Worm (Caenorhabditis elegans) whole organism, L2 larva: ENCODE results near the gene K01G12.3.

Experiments
- C34F6.9 ChIP-seq: fragments of 150-350 bp; optimal IDR thresholded peaks from 2 replicates; lab custom pipeline; 2014; ENCODE audit warnings: missing biosample characterization, missing genetic modification characterization
- Y55F3AM.14 ChIP-seq: fragments of 200-800 bp; sonication (Bioruptor generic); optimal IDR thresholded peaks from 2 replicates; lab custom pipeline; 2018; ENCODE audit warnings: mild to moderate bottlenecking, missing genetic modification characterization, missing compliant biosample characterization
- ZK546.5 ChIP-seq: sonication (generic microtip); optimal IDR thresholded peaks from 2 replicates; lab custom pipeline; 2017; ENCODE audit warnings: missing biosample characterization, missing genetic modification characterization
- alr-1 ChIP-seq: fragments of 150-350 bp; optimal IDR thresholded peaks from 2 replicates; lab custom pipeline; 2014; ENCODE audit warnings: missing biosample characterization, missing genetic modification characterization
- aly-2 ChIP-seq: fragments of 150-350 bp; optimal IDR thresholded peaks from 2 replicates; lab custom pipeline; 2014; ENCODE audit warnings: missing biosample characterization, missing genetic modification characterization
- blmp-1 ChIP-seq: sonication (generic microtip); optimal IDR thresholded peaks from 2 replicates; lab custom pipeline; 2017; ENCODE audit warnings: missing genetic modification characterization, mild to moderate bottlenecking, missing compliant biosample characterization, antibody characterized with exemption, moderate library complexity; ENCODE audit not compliant: insufficient read depth
- ceh-16 ChIP-seq: fragments of 150-350 bp; optimal IDR thresholded peaks from 2 replicates; lab custom pipeline; 2014; ENCODE audit warnings: missing biosample characterization, missing genetic modification characterization
- ceh-82 ChIP-seq: fragments of 150-350 bp; optimal IDR thresholded peaks from 2 replicates; lab custom pipeline; 2014; ENCODE audit warnings: missing biosample characterization, missing genetic modification characterization
- dmd-4 ChIP-seq: sonication (generic microtip); optimal IDR thresholded peaks from 2 replicates; lab custom pipeline; 2017; ENCODE audit warnings: missing biosample characterization, missing genetic modification characterization
- egl-27 ChIP-seq: sonication (generic microtip); optimal IDR thresholded peaks from 3 replicates; lab custom pipeline; 2017; ENCODE audit warnings: missing biosample characterization, missing genetic modification reagents, missing genetic modification characterization
- elt-1 ChIP-seq: fragments of 150-350 bp; optimal IDR thresholded peaks from 2 replicates; lab custom pipeline; 2014; ENCODE audit warnings: missing biosample characterization, missing genetic modification characterization
- fos-1 ChIP-seq: fragments of 150-350 bp; optimal IDR thresholded peaks from 2 replicates; lab custom pipeline; 2014; ENCODE audit warnings: missing biosample characterization, missing genetic modification characterization
- gmeb-1 ChIP-seq: fragments of 150-350 bp; optimal IDR thresholded peaks from 2 replicates; lab custom pipeline; 2014; ENCODE audit warnings: missing biosample characterization, missing genetic modification characterization
- lin-13 ChIP-seq: fragments of 150-350 bp; optimal IDR thresholded peaks from 2 replicates; lab custom pipeline; 2014; ENCODE audit warnings: missing biosample characterization, missing genetic modification reagents, missing genetic modification characterization
- lin-39 ChIP-seq: fragments of 150-350 bp; optimal IDR thresholded peaks from 2 replicates; lab custom pipeline; 2014; ENCODE audit warnings: missing biosample characterization, missing genetic modification reagents, missing genetic modification characterization
- lsy-2 ChIP-seq, 2 experiments: fragments of 150-350 bp in 1 of 2; sonication (generic microtip) in 1 of 2; optimal IDR thresholded peaks; 2 replicates each; lab custom pipeline; 2014 to 2017; ENCODE audit warnings: missing biosample characterization in 2 of 2, missing genetic modification characterization in 2 of 2
- mbf-1 ChIP-seq: sonication (generic microtip); optimal IDR thresholded peaks from 2 replicates; lab custom pipeline; 2017; ENCODE audit warnings: missing biosample characterization, missing genetic modification characterization
- mdl-1 ChIP-seq, 2 experiments: fragments of 150-350 bp in 1 of 2; sonication (generic microtip) in 1 of 2; optimal IDR thresholded peaks; 2 replicates each; lab custom pipeline; 2017; ENCODE audit warnings: missing biosample characterization in 2 of 2, missing genetic modification characterization in 2 of 2
- nhr-10 ChIP-seq: sonication (generic microtip); optimal IDR thresholded peaks from 2 replicates; lab custom pipeline; 2017; ENCODE audit warnings: missing biosample characterization, missing genetic modification characterization
- nhr-11 ChIP-seq: fragments of 150-350 bp; optimal IDR thresholded peaks from 2 replicates; lab custom pipeline; 2014; ENCODE audit warnings: missing biosample characterization, missing genetic modification characterization
- nhr-12 ChIP-seq: fragments of 150-350 bp; optimal IDR thresholded peaks from 2 replicates; lab custom pipeline; 2014; ENCODE audit warnings: missing biosample characterization, missing genetic modification characterization
- nhr-129 ChIP-seq: fragments of 150-350 bp; optimal IDR thresholded peaks from 2 replicates; lab custom pipeline; 2014; ENCODE audit warnings: missing biosample characterization, missing genetic modification characterization
- nhr-21 ChIP-seq: fragments of 150-350 bp; optimal IDR thresholded peaks from 2 replicates; lab custom pipeline; 2014; ENCODE audit warnings: missing biosample characterization, missing genetic modification characterization
- nhr-23 ChIP-seq: fragments of 150-350 bp; optimal IDR thresholded peaks from 2 replicates; lab custom pipeline; 2014; ENCODE audit warnings: missing biosample characterization, missing genetic modification reagents, missing genetic modification characterization
- nhr-237 ChIP-seq: fragments of 150-350 bp; optimal IDR thresholded peaks from 2 replicates; lab custom pipeline; 2014; ENCODE audit warnings: missing biosample characterization, missing genetic modification characterization
- nhr-25 ChIP-seq: fragments of 150-350 bp; sonication (generic microtip); optimal IDR thresholded peaks from 3 replicates; lab custom pipeline; 2014; ENCODE audit warnings: missing biosample characterization, missing genetic modification characterization
- nhr-6 ChIP-seq: fragments of 150-350 bp; optimal IDR thresholded peaks from 2 replicates; lab custom pipeline; 2014; ENCODE audit warnings: missing biosample characterization, missing genetic modification characterization
- nhr-77 ChIP-seq: fragments of 150-350 bp; optimal IDR thresholded peaks from 2 replicates; lab custom pipeline; 2014; ENCODE audit warnings: missing biosample characterization, missing genetic modification characterization
- peb-1 ChIP-seq: fragments of 150-350 bp; optimal IDR thresholded peaks from 2 replicates; lab custom pipeline; 2014; ENCODE audit warnings: missing biosample characterization, missing genetic modification characterization
- sem-4 ChIP-seq: fragments of 150-350 bp; optimal IDR thresholded peaks from 2 replicates; lab custom pipeline; 2014; ENCODE audit warnings: missing biosample characterization, missing genetic modification reagents, missing genetic modification characterization
- skn-1 ChIP-seq: sonication (generic microtip); optimal IDR thresholded peaks from 2 replicates; lab custom pipeline; 2017; ENCODE audit warnings: missing biosample characterization, missing genetic modification characterization
- sma-3 ChIP-seq: sonication (generic microtip); optimal IDR thresholded peaks from 2 replicates; lab custom pipeline; 2016; ENCODE audit warnings: missing genetic modification reagents, missing genetic modification characterization, missing compliant biosample characterization
- sma-9 ChIP-seq, 2 experiments: fragments of 150-350 bp in 1 of 2; sonication (generic microtip) in 1 of 2; optimal IDR thresholded peaks; 2 replicates each; lab custom pipeline; 2014 to 2016; ENCODE audit warnings: missing genetic modification characterization in 2 of 2, mild to moderate bottlenecking in 1 of 2, missing biosample characterization in 1 of 2, missing compliant biosample characterization in 1 of 2, missing genetic modification reagents in 1 of 2, moderate library complexity in 1 of 2
- unc-39 ChIP-seq: fragments of 150-350 bp; optimal IDR thresholded peaks from 2 replicates; lab custom pipeline; 2014; ENCODE audit warnings: missing biosample characterization, missing genetic modification characterization
- unc-62 ChIP-seq: fragments of 150-350 bp; optimal IDR thresholded peaks from 2 replicates; lab custom pipeline; 2014; ENCODE audit warnings: missing biosample characterization, missing genetic modification reagents, missing genetic modification characterization
- ztf-1 ChIP-seq: fragments of 200-800 bp; sonication (Bioruptor generic); conservative IDR thresholded peaks from 2 replicates; pipeline ENCODE4 v1.3.6; 2022; ENCODE audit warnings: missing genetic modification characterization, missing compliant biosample characterization
- ztf-11 ChIP-seq: sonication (generic microtip); optimal IDR thresholded peaks from 2 replicates; lab custom pipeline; 2017; ENCODE audit warnings: missing biosample characterization, missing genetic modification characterization
- ztf-4 ChIP-seq: fragments of 150-350 bp; optimal IDR thresholded peaks from 2 replicates; lab custom pipeline; 2014; ENCODE audit warnings: missing biosample characterization, missing genetic modification characterization

K01G12.3 gene

ce11 chrIV:14186264-14186663, 7.0 kb upstream of the K01G12.3 start:
- TF ChIP-seq lin-13 = no peak
- TF ChIP-seq ceh-82 = no peak
- TF ChIP-seq aly-2 = no peak
- no peak for TF ChIP-seq blmp-1
- no peak for TF ChIP-seq lsy-2 (tag; optimal IDR thresholded peaks at IDR 0.05; lab: Kevin White, UChicago)
- TF ChIP-seq nhr-25 = no peak
- no peak for TF ChIP-seq dmd-4 (tag; lab: Kevin White, UChicago)
- TF ChIP-seq mdl-1 (tag; optimal IDR thresholded peaks at IDR 0.05; lab: Kevin White, UChicago) = no peak
- no peak for TF ChIP-seq sma-3
- no peak for TF ChIP-seq fos-1 (tag; lab: Kevin White, UChicago)
- no peak for TF ChIP-seq unc-62 (GFP tag; lab: Kevin White, UChicago)
- no peak for TF ChIP-seq sem-4 (tag; lab: Kevin White, UChicago)
- no peak for TF ChIP-seq nhr-23 (tag; lab: Kevin White, UChicago)
- TF ChIP-seq Y55F3AM.14 (GFP tag; lab: Kevin White, UChicago) = no peak
- TF ChIP-seq nhr-129 (tag; lab: Kevin White, UChicago) = no peak
- no peak for TF ChIP-seq nhr-10 (tag; lab: Kevin White, UChicago)
- TF ChIP-seq nhr-11 = no peak
- TF ChIP-seq alr-1 (tag; lab: Kevin White, UChicago) = no peak
- TF ChIP-seq elt-1 (tag; lab: Kevin White, UChicago) = no peak
- no peak for TF ChIP-seq nhr-21

DNA sequence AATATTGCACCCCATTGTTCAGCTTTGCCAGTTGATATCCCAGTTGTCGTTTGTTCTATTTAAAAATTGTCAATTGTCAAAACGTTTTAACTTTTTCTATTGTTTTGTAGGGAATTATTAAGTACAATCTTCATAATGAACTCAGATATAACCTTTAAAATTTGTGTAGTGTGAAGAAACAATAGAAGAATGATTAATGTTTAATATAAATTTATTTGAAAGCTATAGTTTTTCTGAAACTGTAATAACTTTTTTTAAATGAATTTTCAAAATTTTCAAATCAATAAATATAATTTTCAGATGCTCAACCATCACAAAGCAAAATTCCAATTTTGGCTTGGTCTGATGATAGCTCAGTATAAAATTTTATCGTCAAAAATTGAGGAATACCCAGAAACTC, 1.4 kb upstream of the K01G12.3 start, which contains the start of gene K01G12.22:
K01G12.22 (plus strand) TSS at position 301 of the 400 bp plus-strand sequence.
- TF ChIP-seq ceh-16 (tag; lab: Kevin White, UChicago) (no peak), nhr-6 (tag; lab: Kevin White, UChicago) (no peak), unc-62 (GFP tag; lab: Kevin White, UChicago) (no peak), nhr-77 (no peak), dmd-4 (tag; lab: Kevin White, UChicago) (no peak), C34F6.9 (tag; lab: Kevin White, UChicago) (no peak), skn-1 (tag; lab: Kevin White, UChicago) (no peak), ztf-4 (tag; lab: Kevin White, UChicago) (no peak), ZK546.5 (tag; lab: Kevin White, UChicago) (no peak), ceh-82 (no peak)
- TF ChIP-seq, all 48 proteins: peak for 0

DNA sequence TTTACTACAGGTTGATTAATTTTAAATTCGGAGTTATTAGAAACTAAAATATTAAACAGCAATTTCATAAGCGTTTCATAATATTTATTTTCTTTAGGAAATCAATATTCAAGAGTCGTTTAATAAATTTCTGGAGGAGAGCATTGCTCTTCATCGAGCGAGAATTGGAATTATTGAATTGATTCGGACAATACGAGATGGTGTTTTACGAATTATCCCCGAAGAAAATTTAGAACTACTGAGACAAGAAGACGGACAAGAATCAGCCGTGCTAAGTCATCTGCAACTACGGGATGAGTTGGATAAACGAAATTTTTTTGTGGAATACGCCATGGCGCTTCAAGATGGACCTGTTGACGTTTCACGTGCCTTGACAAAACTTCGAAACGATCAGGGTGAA, 1.0 kb downstream of the K01G12.3 start:
- TF ChIP-seq nhr-6 (tag; lab: Kevin White, UChicago) = no peak
- TF ChIP-seq unc-39 (tag; lab: Kevin White, UChicago) = no peak
- TF ChIP-seq alr-1 (tag; lab: Kevin White, UChicago) = no peak
- TF ChIP-seq nhr-129 (tag; lab: Kevin White, UChicago) = no peak
- TF ChIP-seq ztf-1 (GFP tag; lab: Robert Waterston, UW) = no peak
- no peak for TF ChIP-seq Y55F3AM.14 (GFP tag; lab: Kevin White, UChicago)
- no peak for TF ChIP-seq elt-1 (tag; lab: Kevin White, UChicago)
- no peak for TF ChIP-seq C34F6.9 (tag; lab: Kevin White, UChicago)
- TF ChIP-seq, all 48 proteins: peak for 0

- TF ChIP-seq nhr-23 (tag; lab: Kevin White, UChicago) = no peak
- no peak for TF ChIP-seq nhr-12 (tag; lab: Kevin White, UChicago)
- no peak for TF ChIP-seq peb-1 (tag; lab: Kevin White, UChicago)
- TF ChIP-seq sma-9 (GFP tag; optimal IDR thresholded peaks at IDR 0.05; lab: Kevin White, UChicago) = no peak
- no peak for TF ChIP-seq sma-9 (tag; optimal IDR thresholded peaks at IDR 0.05; lab: Kevin White, UChicago)
- no peak for TF ChIP-seq mbf-1
- TF ChIP-seq nhr-77 = no peak
- no peak for TF ChIP-seq nhr-10 (tag; lab: Kevin White, UChicago)
- TF ChIP-seq nhr-237 (tag; lab: Kevin White, UChicago) = no peak
- TF ChIP-seq blmp-1 = no peak
- no peak for TF ChIP-seq sma-3
- TF ChIP-seq, all 48 proteins: peak for 0
These were observed 2.9 kb downstream of the K01G12.3 start, which contains the start of gene F02H6.2 for ce11 chrIV:14196176-14196575. Gene F02H6.2 (plus strand): TSS chrIV:14196476.

ce11 chrIV:14203162-14203561, 9.9 kb downstream of the K01G12.3 start, which contains the start of gene F02H6.3:
Gene F02H6.3 (plus strand): TSS chrIV:14203427.
- TF ChIP-seq nhr-237 (tag; lab: Kevin White, UChicago) = no peak
- no peak for TF ChIP-seq alr-1 (tag; lab: Kevin White, UChicago)
- no peak for TF ChIP-seq gmeb-1
- no peak for TF ChIP-seq sma-9 (GFP tag; optimal IDR thresholded peaks at IDR 0.05; lab: Kevin White, UChicago)
- TF ChIP-seq sma-9 (tag; optimal IDR thresholded peaks at IDR 0.05; lab: Kevin White, UChicago) = no peak
- no peak for TF ChIP-seq sma-3
- no peak for TF ChIP-seq peb-1 (tag; lab: Kevin White, UChicago)
- no peak for TF ChIP-seq nhr-25
- no peak for TF ChIP-seq nhr-21
- no peak for TF ChIP-seq ceh-82
- no peak for TF ChIP-seq lin-39 (tag; lab: Kevin White, UChicago)
- TF ChIP-seq egl-27 (tag; lab: Kevin White, UChicago) = no peak
- TF ChIP-seq Y55F3AM.14 (GFP tag; lab: Kevin White, UChicago) = no peak
- no peak for TF ChIP-seq mdl-1 (tag; optimal IDR thresholded peaks at IDR 0.05; lab: Kevin White, UChicago)
- TF ChIP-seq elt-1 (tag; lab: Kevin White, UChicago) = no peak
- TF ChIP-seq ztf-11 (tag; lab: Kevin White, UChicago) = no peak
- TF ChIP-seq nhr-129 (tag; lab: Kevin White, UChicago) = no peak
- no peak for TF ChIP-seq nhr-6 (tag; lab: Kevin White, UChicago)
- no peak for TF ChIP-seq ZK546.5 (tag; lab: Kevin White, UChicago)
